Fruit fly (Drosophila melanogaster): ENCODE measurements around the gene Cpr67B.
A peak's percentile ranks its signal among the peaks of the same experiment; 100 is the strongest.

Gene Cpr67B

DNA sequence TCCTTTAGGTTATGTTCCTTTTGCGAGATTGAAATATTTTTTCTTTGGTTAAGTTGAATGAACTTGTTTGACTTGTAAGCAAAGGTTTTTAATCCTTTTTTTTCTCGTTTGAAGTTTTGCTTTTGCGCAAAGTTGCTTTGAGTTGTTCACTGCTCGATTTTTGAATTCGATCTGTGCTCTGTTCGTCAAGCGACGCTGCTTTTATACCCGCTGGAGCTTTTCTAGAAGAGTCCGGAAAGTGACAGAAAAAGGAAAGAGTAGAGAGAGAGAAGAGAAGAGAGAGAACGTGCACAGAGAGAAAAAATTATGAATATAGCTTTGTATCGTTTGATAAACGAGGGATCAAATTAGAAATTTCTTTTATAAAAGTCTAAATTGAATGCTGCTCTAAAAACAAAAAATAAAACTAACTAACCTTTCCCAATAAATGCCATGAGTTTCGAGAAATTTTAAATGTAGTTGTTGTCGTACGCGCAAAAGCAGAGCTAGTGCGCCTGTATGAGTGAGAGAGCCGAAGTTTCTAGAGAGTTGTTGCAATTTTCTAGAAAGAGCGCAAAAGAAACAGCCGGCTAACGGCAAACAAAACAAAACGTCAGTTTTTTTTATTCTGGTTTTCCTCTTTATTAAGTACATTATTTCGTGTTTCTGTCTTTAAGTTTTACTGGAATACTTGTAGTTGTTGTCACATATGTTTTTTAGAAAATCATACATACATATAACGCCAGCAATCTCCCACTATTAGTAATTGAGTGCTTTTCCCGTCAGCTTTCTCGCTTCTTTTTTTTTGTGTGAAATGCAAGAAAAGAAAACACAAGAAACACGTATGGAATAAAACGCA, 27.2 kb upstream of the Cpr67B start, which contains the start of gene Hsp26 (continued):
- TF ChIP-seq CG4707 (GFP tag; optimal IDR thresholded peaks at IDR 0.05) (peak; percentile 49), Awh (GFP tag; IDR thresholded peaks at IDR 0.05) (peak; percentile 75), vfl (GFP tag; optimal IDR thresholded peaks at IDR 0.05) (peak; percentile 70), CG6689 (GFP tag; IDR thresholded peaks at IDR 0.05) (peak; percentile 83), fru (optimal IDR thresholded peaks at IDR 0.05) (no peak), CG4360 (GFP tag; IDR thresholded peaks at IDR 0.05) (peak; percentile 54), sens (GFP tag) (peak; percentile 99), CG16815 (GFP tag; optimal IDR thresholded peaks at IDR 0.05) (peak; percentile 40), CG12744 (GFP tag; optimal IDR thresholded peaks at IDR 0.05) (peak; percentile 58), pnt (GFP tag; optimal IDR thresholded peaks at IDR 0.05) (peak; percentile 85), CG16863 (GFP tag; optimal IDR thresholded peaks at IDR 0.05) (peak; percentile 88), CG10366 (GFP tag; IDR thresholded peaks at IDR 0.05) (peak; percentile 87), CG14014 (GFP tag; IDR thresholded peaks at IDR 0.05) (peak; percentile 85), CG13123 (GFP tag; optimal IDR thresholded peaks at IDR 0.05) (peak; percentile 64), ara (GFP tag; IDR thresholded peaks at IDR 0.05) (peak; percentile 77), CG7928 (GFP tag; optimal IDR thresholded peaks at IDR 0.05) (peak; percentile 16), Optix (GFP tag; IDR thresholded peaks at IDR 0.05) (peak; percentile 23; the same call in 1 of the 3 replicates), CG15269 (tag; optimal IDR thresholded peaks at IDR 0.05) (peak; percentile 85), CG33557 (GFP tag; optimal IDR thresholded peaks at IDR 0.05) (peak; percentile 21), CG13296 (GFP tag; optimal IDR thresholded peaks at IDR 0.05) (peak; percentile 77), nom (GFP tag; optimal IDR thresholded peaks at IDR 0.05) (peak; percentile 79), pita (GFP tag; optimal IDR thresholded peaks at IDR 0.05) (no peak), nerfin-2 (GFP tag; IDR thresholded peaks at IDR 0.05; ENCODE audit: partially characterized antibody) (no peak), inv (GFP tag; IDR thresholded peaks at IDR 0.05; ENCODE audit: partially characterized antibody) (no peak), lov (optimal IDR thresholded peaks at IDR 0.05) (no peak), lov (GFP tag; IDR thresholded peaks at IDR 0.05) (peak; percentile 62; the same call in 1 of the 3 replicates), seq (GFP tag; IDR thresholded peaks at IDR 0.05) (peak; percentile 88), dati (GFP tag; IDR thresholded peaks at IDR 0.05) (0 out of 2 replicates have a peak, but pooled peaks have one; percentile 19), prd (optimal IDR thresholded peaks at IDR 0.05) (no peak), prd (GFP tag; IDR thresholded peaks at IDR 0.05) (peak; percentile 79), CG31388 (GFP tag; optimal IDR thresholded peaks at IDR 0.05) (peak; percentile 21), ab (GFP tag; optimal IDR thresholded peaks at IDR 0.05) (no peak), exex (tag; optimal IDR thresholded peaks at IDR 0.05) (no peak), bsh (GFP tag; optimal IDR thresholded peaks at IDR 0.05) (peak; percentile 74 to 93), H2.0 (GFP tag; IDR thresholded peaks at IDR 0.05) (peak; percentile 79), CG10543 (GFP tag; optimal IDR thresholded peaks at IDR 0.05) (peak; percentile 9), CG4820 (GFP tag; optimal IDR thresholded peaks at IDR 0.05) (peak; percentile 67), CG8924 (tag; optimal IDR thresholded peaks at IDR 0.05) (peak; percentile 87), CG13894 (tag; optimal IDR thresholded peaks at IDR 0.05) (peak; percentile 19), lmd (GFP tag; IDR thresholded peaks at IDR 0.05) (peak; percentile 77), Camta (GFP tag; optimal IDR thresholded peaks at IDR 0.05) (peak; percentile 87), emc (GFP tag; optimal IDR thresholded peaks at IDR 0.05) (peak; percentile 55), CG17568 (GFP tag; optimal IDR thresholded peaks at IDR 0.05) (peak; percentile 84), gcm2 (GFP tag; optimal IDR thresholded peaks at IDR 0.05) (peak; percentile 58), CG18619 (GFP tag; optimal IDR thresholded peaks at IDR 0.05) (peak; percentile 74), HLH3B (GFP tag; IDR thresholded peaks at IDR 0.05) (peak; percentile 89), Fer3 (tag; optimal IDR thresholded peaks at IDR 0.05) (peak; percentile 65), nmo (GFP tag; optimal IDR thresholded peaks at IDR 0.05) (peak; percentile 85), CG9797 (GFP tag; optimal IDR thresholded peaks at IDR 0.05) (no peak), CG10654 (GFP tag; optimal IDR thresholded peaks at IDR 0.05) (peak; percentile 56)
